Worm (Caenorhabditis elegans) whole organism, early embryonic: ENCODE results near the gene ZK287.4.

ENCODE experiments used
- B0310.2 ChIP-seq: sonication (generic microtip); optimal IDR thresholded peaks from 2 replicates; lab custom pipeline; 2016; ENCODE audit warnings: mild to moderate bottlenecking, missing genetic modification characterization, missing compliant biosample characterization
- F13C5.2 ChIP-seq: sonication (generic microtip); optimal IDR thresholded peaks from 2 replicates; lab custom pipeline; 2017; ENCODE audit warnings: mild to moderate bottlenecking, missing genetic modification characterization, inconsistent platforms, missing compliant biosample characterization
- flt-1 ChIP-seq: fragments of 200-800 bp; sonication (Bioruptor generic); IDR thresholded peaks from 2 replicates; pipeline ENCODE4 v1.3.6; 2022; ENCODE audit warnings: missing genetic modification characterization, missing compliant biosample characterization
- hmg-4 ChIP-seq: fragments of 200-800 bp; sonication (Bioruptor generic); optimal IDR thresholded peaks from 2 replicates; lab custom pipeline; 2018; ENCODE audit warnings: mild to moderate bottlenecking, missing genetic modification characterization, missing compliant biosample characterization
- pes-1 ChIP-seq: fragments of 200-800 bp; sonication (Bioruptor generic); IDR thresholded peaks from 2 replicates; pipeline ENCODE4 v1.3.6; 2022; ENCODE audit warnings: missing genetic modification reagents, missing genetic modification characterization, missing compliant biosample characterization

DNA sequence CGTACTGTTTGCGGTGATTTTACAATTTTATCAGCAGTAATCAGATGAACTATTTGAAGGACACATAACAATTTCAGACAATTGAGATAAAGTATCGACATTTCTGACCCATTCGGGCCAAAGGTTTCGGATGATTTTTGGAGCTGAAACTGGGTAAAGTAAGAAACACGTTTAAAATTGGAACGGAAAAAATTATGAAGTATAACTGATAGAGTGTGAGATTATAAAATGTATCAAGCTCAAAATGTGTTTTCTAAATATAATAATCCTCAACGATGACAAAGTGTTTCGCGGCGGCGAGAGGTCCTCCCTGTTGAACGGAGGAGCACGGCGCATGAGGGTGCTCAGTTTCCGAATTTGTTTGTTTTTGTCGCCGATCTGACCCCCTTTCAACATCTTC is at the start of gene ZK287.4:
- TF ChIP-seq hmg-4 (GFP tag; lab: Kevin White, UChicago): no peak
- no peak for TF ChIP-seq B0310.2 (tag; lab: Kevin White, UChicago)
- no peak for TF ChIP-seq flt-1 (GFP tag; lab: Robert Waterston, UW)
- no peak for TF ChIP-seq F13C5.2 (tag; lab: Kevin White, UChicago)
- TF ChIP-seq pes-1 (GFP tag; lab: Robert Waterston, UW): no peak
